Fruit fly (Drosophila melanogaster) whole organism, embryonic: ENCODE results near the gene CG33284.

ENCODE experiments used
- Adf1 ChIP-seq: fragments of 200-800 bp; sonication (Bioruptor generic); IDR thresholded peaks from 2 replicates; pipeline ENCODE4 v1.3.6; 2022; ENCODE audit warnings: missing biosample characterization, missing genetic modification characterization
- Bgb ChIP-seq: fragments of 200-800 bp; sonication (Bioruptor generic); IDR thresholded peaks from 2 replicates; pipeline ENCODE4 v1.3.6; 2022; ENCODE audit warnings: missing biosample characterization, missing genetic modification characterization; ENCODE audit not compliant: partially characterized antibody
- CG10462 ChIP-seq: fragments of 200-800 bp; sonication (Bioruptor generic); optimal IDR thresholded peaks from 2 replicates; lab custom pipeline; 2016; ENCODE audit warnings: missing biosample characterization, missing genetic modification characterization
- CG10565 ChIP-seq: fragments of 200-800 bp; sonication (Bioruptor generic); optimal IDR thresholded peaks from 3 replicates; lab custom pipeline; 2016; ENCODE audit warnings: missing biosample characterization, mild to moderate bottlenecking, missing genetic modification characterization
- CG11696 ChIP-seq: fragments of 200-800 bp; sonication (Bioruptor generic); IDR thresholded peaks from 2 replicates; pipeline ENCODE4 v1.3.6; 2022; ENCODE audit warnings: missing biosample characterization, missing genetic modification characterization
- CG11723 ChIP-seq: fragments of 200-800 bp; sonication (Bioruptor generic); optimal IDR thresholded peaks from 2 replicates; lab custom pipeline; 2017; ENCODE audit warnings: missing biosample characterization, mild to moderate bottlenecking, missing genetic modification characterization
- CG12219 ChIP-seq: fragments of 200-800 bp; sonication (Bioruptor generic); optimal IDR thresholded peaks from 3 replicates; lab custom pipeline; 2018; ENCODE audit warnings: missing biosample characterization, mild to moderate bottlenecking, missing genetic modification characterization
- CG12391 ChIP-seq: fragments of 200-800 bp; sonication (Bioruptor generic); optimal IDR thresholded peaks from 3 replicates; lab custom pipeline; 2018; ENCODE audit warnings: missing biosample characterization, mild to moderate bottlenecking, missing genetic modification characterization, moderate library complexity
- CG14441 ChIP-seq: fragments of 200-800 bp; sonication (Bioruptor generic); IDR thresholded peaks from 2 replicates; pipeline ENCODE4 v1.3.6; 2022; ENCODE audit warnings: missing biosample characterization, missing genetic modification characterization
- CG16863 ChIP-seq: fragments of 200-800 bp; sonication (Bioruptor generic); optimal IDR thresholded peaks from 3 replicates; lab custom pipeline; 2016; ENCODE audit warnings: missing biosample characterization, missing genetic modification characterization
- CG17829 ChIP-seq: fragments of 200-800 bp; optimal IDR thresholded peaks from 2 replicates; lab custom pipeline; 2019; ENCODE audit warnings: missing biosample characterization, mild to moderate bottlenecking, missing genetic modification characterization, moderate library complexity
- CG2875 ChIP-seq: fragments of 200-800 bp; sonication (Bioruptor generic); optimal IDR thresholded peaks from 2 replicates; lab custom pipeline; 2017; ENCODE audit warnings: missing biosample characterization, mild to moderate bottlenecking, missing genetic modification characterization, missing genetic modification reagents
- CG31365 ChIP-seq: fragments of 200-800 bp; sonication (Bioruptor generic); optimal IDR thresholded peaks from 2 replicates; lab custom pipeline; 2018; ENCODE audit warnings: missing biosample characterization, mild to moderate bottlenecking, missing genetic modification characterization
- CG3163 ChIP-seq: fragments of 200-800 bp; sonication (Bioruptor generic); optimal IDR thresholded peaks from 3 replicates; lab custom pipeline; 2016; ENCODE audit warnings: missing biosample characterization, missing genetic modification characterization
- CG33557 ChIP-seq: fragments of 200-800 bp; sonication (Bioruptor generic); optimal IDR thresholded peaks from 2 replicates; lab custom pipeline; 2019; ENCODE audit warnings: missing biosample characterization, mild to moderate bottlenecking, missing genetic modification characterization, moderate library complexity
- CG4328 ChIP-seq: fragments of 200-800 bp; sonication (Bioruptor generic); optimal IDR thresholded peaks from 3 replicates; lab custom pipeline; 2017; ENCODE audit warnings: missing biosample characterization, missing genetic modification reagents, missing genetic modification characterization
- CG6683 ChIP-seq: fragments of 200-800 bp; sonication (Bioruptor generic); optimal IDR thresholded peaks from 2 replicates; lab custom pipeline; 2017; ENCODE audit warnings: missing biosample characterization, mild to moderate bottlenecking, missing genetic modification characterization, missing genetic modification reagents
- CG6765 ChIP-seq: fragments of 200-800 bp; sonication (Bioruptor generic); optimal IDR thresholded peaks from 3 replicates; lab custom pipeline; 2017; ENCODE audit warnings: missing biosample characterization, mild to moderate bottlenecking, missing genetic modification characterization
- CG7839 ChIP-seq: fragments of 200-800 bp; sonication (Bioruptor generic); optimal IDR thresholded peaks from 3 replicates; lab custom pipeline; 2018; ENCODE audit warnings: missing biosample characterization, mild to moderate bottlenecking, missing genetic modification characterization, moderate library complexity
- CG8359 ChIP-seq: fragments of 200-800 bp; sonication (Bioruptor generic); optimal IDR thresholded peaks from 2 replicates; lab custom pipeline; 2017; ENCODE audit warnings: missing biosample characterization, mild to moderate bottlenecking, missing genetic modification characterization, borderline replicate concordance
- Deaf1 ChIP-seq: fragments of 200-800 bp; optimal IDR thresholded peaks from 3 replicates; lab custom pipeline; 2019; ENCODE audit warnings: missing biosample characterization, mild to moderate bottlenecking, missing genetic modification characterization, moderate library complexity
- Drgx ChIP-seq: fragments of 200-800 bp; sonication (Bioruptor generic); IDR thresholded peaks from 2 replicates; pipeline ENCODE4 v1.3.6; 2022; ENCODE audit warnings: missing biosample characterization, missing genetic modification characterization
- E2f2 ChIP-seq: fragments of 200-800 bp; sonication (Bioruptor generic); IDR thresholded peaks from 2 replicates; pipeline ENCODE4 v1.3.6; 2022; ENCODE audit warnings: missing biosample characterization, missing genetic modification characterization
- Fer3 ChIP-seq: fragments of 200-800 bp; sonication (Bioruptor generic); optimal IDR thresholded peaks from 2 replicates; lab custom pipeline; 2018; ENCODE audit warnings: missing biosample characterization, mild to moderate bottlenecking, missing genetic modification characterization, moderate library complexity
- GATAe ChIP-seq: fragments of 200-800 bp; sonication (Bioruptor generic); conservative IDR thresholded peaks from 2 replicates; pipeline ENCODE4 v1.3.6; 2022; ENCODE audit warnings: missing biosample characterization, missing genetic modification characterization
- Hand ChIP-seq: fragments of 200-800 bp; sonication (Bioruptor generic); optimal IDR thresholded peaks from 2 replicates; lab custom pipeline; 2017; ENCODE audit warnings: mild to moderate bottlenecking, missing biosample characterization, missing genetic modification reagents, missing genetic modification characterization
- Hr3 ChIP-seq: fragments of 200-800 bp; sonication (Bioruptor generic); optimal IDR thresholded peaks from 3 replicates; lab custom pipeline; 2016; ENCODE audit warnings: missing biosample characterization, missing genetic modification characterization
- Hsf ChIP-seq: fragments of 200-800 bp; sonication (Bioruptor generic); optimal IDR thresholded peaks from 3 replicates; lab custom pipeline; 2016; ENCODE audit warnings: missing biosample characterization, missing genetic modification characterization
- Kr ChIP-seq: fragments of 200-800 bp; sonication (Bioruptor generic); optimal IDR thresholded peaks from 2 replicates; lab custom pipeline; 2017; ENCODE audit warnings: missing biosample characterization, mild to moderate bottlenecking, missing genetic modification characterization
- Med ChIP-seq: fragments of 200-800 bp; sonication (Bioruptor generic); peaks from one replicate; lab custom pipeline; 2016; ENCODE audit warnings: missing biosample characterization, missing genetic modification characterization, mild to moderate bottlenecking, inconsistent platforms, moderate library complexity
- Nf-YC ChIP-seq: fragments of 200-800 bp; optimal IDR thresholded peaks from 3 replicates; lab custom pipeline; 2019; ENCODE audit warnings: missing biosample characterization, mild to moderate bottlenecking, missing genetic modification characterization, moderate library complexity
- Pdp1 ChIP-seq, 2 experiments: fragments of 200-800 bp; sonication (Bioruptor generic); optimal IDR thresholded peaks; 3 replicates each; lab custom pipeline; 2016; ENCODE audit warnings: missing biosample characterization in 2 of 2, missing genetic modification characterization in 2 of 2, mild to moderate bottlenecking in 1 of 2, moderate library complexity in 1 of 2
- Spps ChIP-seq: fragments of 200-800 bp; sonication (Bioruptor generic); optimal IDR thresholded peaks from 2 replicates; lab custom pipeline; 2018; ENCODE audit warnings: missing biosample characterization, mild to moderate bottlenecking, missing genetic modification characterization
- az2 ChIP-seq: fragments of 200-800 bp; sonication (Bioruptor generic); optimal IDR thresholded peaks from 3 replicates; lab custom pipeline; 2016; ENCODE audit warnings: missing biosample characterization, missing genetic modification characterization
- bigmax ChIP-seq: fragments of 200-800 bp; sonication (Bioruptor generic); optimal IDR thresholded peaks from 2 replicates; lab custom pipeline; 2018; ENCODE audit warnings: missing biosample characterization, mild to moderate bottlenecking, missing genetic modification characterization
- ewg ChIP-seq: fragments of 200-800 bp; sonication (Bioruptor generic); optimal IDR thresholded peaks from 3 replicates; lab custom pipeline; 2017; ENCODE audit warnings: mild to moderate bottlenecking, missing biosample characterization, missing genetic modification reagents, missing genetic modification characterization
- ftz-f1 ChIP-seq: fragments of 200-800 bp; sonication (Bioruptor generic); optimal IDR thresholded peaks from 2 replicates; lab custom pipeline; 2016; ENCODE audit warnings: missing biosample characterization, missing genetic modification characterization
- gem ChIP-seq: fragments of 200-800 bp; sonication (Bioruptor generic); optimal IDR thresholded peaks from 2 replicates; lab custom pipeline; 2019; ENCODE audit warnings: missing biosample characterization, mild to moderate bottlenecking, missing genetic modification characterization, moderate library complexity
- grn ChIP-seq: fragments of 200-800 bp; sonication (Bioruptor generic); optimal IDR thresholded peaks from 3 replicates; lab custom pipeline; 2017; ENCODE audit warnings: missing biosample characterization, missing genetic modification characterization
- gro ChIP-seq: fragments of 200-800 bp; sonication (Bioruptor generic); optimal IDR thresholded peaks from 2 replicates; lab custom pipeline; 2016; ENCODE audit warnings: missing biosample characterization, missing genetic modification characterization
- jigr1 ChIP-seq: fragments of 200-800 bp; sonication (Bioruptor generic); IDR thresholded peaks from 3 replicates; pipeline ENCODE4 v1.3.6; 2022; ENCODE audit warnings: missing biosample characterization, missing genetic modification characterization
- nom ChIP-seq: fragments of 200-800 bp; sonication (Bioruptor generic); optimal IDR thresholded peaks from 2 replicates; lab custom pipeline; 2017; ENCODE audit warnings: missing biosample characterization, missing genetic modification characterization, mild to moderate bottlenecking, moderate library complexity, missing genetic modification reagents
- pan ChIP-seq, 4 experiments: fragments of >200 bp in 3 of 4; fragments of 200-800 bp in 1 of 4; sonication (Bioruptor generic) in 1 of 4; optimal IDR thresholded peaks in 3 of 4; IDR thresholded peaks in 1 of 4; 2 replicates each; pipeline versions ENCODE4 v1.3.6 to Lab custom; 2017 to 2022; ENCODE audit warnings: missing biosample characterization in 2 of 4, missing genetic modification characterization in 2 of 4, mixed read lengths in 1 of 4
- peb ChIP-seq: fragments of 200-800 bp; sonication (Bioruptor generic); IDR thresholded peaks from 2 replicates; pipeline ENCODE4 v1.3.6; 2022; ENCODE audit warnings: missing biosample characterization, missing genetic modification characterization
- rib ChIP-seq: fragments of 200-800 bp; sonication (Bioruptor generic); IDR thresholded peaks from 2 replicates; pipeline ENCODE4 v1.3.6; 2022; ENCODE audit warnings: missing biosample characterization, missing genetic modification characterization
- sr ChIP-seq: fragments of 200-800 bp; sonication (Bioruptor generic); IDR thresholded peaks from 3 replicates; pipeline ENCODE4 v1.3.6; 2022; ENCODE audit warnings: missing biosample characterization, missing genetic modification characterization
- sug ChIP-seq: fragments of 200-800 bp; optimal IDR thresholded peaks from 2 replicates; lab custom pipeline; 2019; ENCODE audit warnings: missing biosample characterization, mild to moderate bottlenecking, missing genetic modification characterization, moderate library complexity
- z ChIP-seq: fragments of 200-800 bp; sonication (Bioruptor generic); IDR thresholded peaks from 3 replicates; pipeline ENCODE4 v1.3.6; 2022; ENCODE audit warnings: missing biosample characterization, missing genetic modification characterization

The CG33284 gene

DNA sequence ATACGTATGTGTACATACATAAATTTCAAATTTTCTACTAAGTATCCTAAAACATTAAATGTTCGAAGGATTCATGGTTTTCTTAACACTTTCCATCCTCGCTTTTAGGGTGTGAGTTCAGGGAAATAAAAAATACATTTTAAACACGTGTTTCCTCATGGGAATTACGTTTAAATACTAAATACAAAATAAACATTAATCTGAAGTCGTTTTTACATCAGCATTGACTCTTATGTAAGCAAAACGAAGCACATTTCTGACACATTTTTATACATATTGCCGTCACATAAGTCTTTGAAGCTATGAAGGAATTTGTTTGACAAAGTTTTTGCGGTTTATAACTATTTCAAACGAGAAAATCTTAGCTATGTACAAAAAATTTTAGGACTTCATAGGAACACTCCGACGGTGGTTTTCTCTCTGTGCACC is 24.5 kb upstream of the CG33284 start:
- no peak for TF ChIP-seq Adf1 (GFP tag; lab: Robert Waterston, UW)
- TF ChIP-seq Drgx (GFP tag; lab: Robert Waterston, UW): 0 out of 2 replicates have a peak, but pooled peaks have one; percentile 2
- peak in 1 of 2 experiments; percentile 46 for TF ChIP-seq Pdp1 (GFP tag; optimal IDR thresholded peaks at IDR 0.05; lab: Kevin White, UChicago)
- no peak for TF ChIP-seq CG7839 (tag; lab: Kevin White, UChicago)

DNA sequence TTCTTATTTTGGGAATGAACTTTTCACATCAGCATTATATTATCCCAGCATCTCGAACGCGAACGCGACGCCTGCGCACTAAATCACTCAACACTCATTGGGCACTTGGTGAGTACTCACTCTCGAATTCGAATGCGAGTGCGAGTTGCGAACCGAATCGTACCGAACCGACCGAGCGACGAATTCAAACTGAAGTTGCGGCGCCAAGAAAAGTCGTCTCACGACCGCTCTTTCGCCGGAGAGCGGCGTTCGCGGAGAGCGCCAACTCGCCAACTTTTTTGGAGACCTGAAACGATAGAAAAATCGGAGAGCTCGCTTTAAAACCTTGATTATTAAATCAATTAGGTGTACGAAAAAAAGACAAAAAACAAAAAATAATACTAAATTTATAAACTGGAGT is 23.6 kb upstream of the CG33284 start:
- TF ChIP-seq Med (GFP tag; lab: Kevin White, UChicago) (peak; percentile 31), CG4328 (GFP tag; lab: Kevin White, UChicago) (no peak), pan (optimal IDR thresholded peaks at IDR 0.05; lab: Kevin White, UChicago) (no peak), pan (GFP tag; optimal IDR thresholded peaks at IDR 0.05 in 1 of 2, IDR thresholded peaks at IDR 0.05 in 1 of 2) (no peak), rib (0 out of 2 replicates have a peak, but pooled peaks have one; percentile 18), gem (tag; lab: Kevin White, UChicago) (no peak), Drgx (GFP tag; lab: Robert Waterston, UW) (no peak), CG7839 (tag; lab: Kevin White, UChicago) (no peak), az2 (GFP tag; lab: Kevin White, UChicago) (no peak), CG11723 (GFP tag; lab: Kevin White, UChicago) (no peak), CG31365 (tag; lab: Kevin White, UChicago) (no peak), z (peak; percentile 61; the same call in 1 of the 3 replicates), CG14441 (GFP tag; lab: Robert Waterston, UW) (no peak), Nf-YC (tag; lab: Kevin White, UChicago) (peak; percentile 24), Spps (no peak), Hsf (GFP tag; lab: Kevin White, UChicago) (no peak), CG2875 (no peak), Deaf1 (peak; percentile 90), CG33557 (no peak), CG3163 (GFP tag; lab: Kevin White, UChicago) (no peak), CG16863 (GFP tag; lab: Kevin White, UChicago) (no peak), GATAe (no peak), CG8359 (GFP tag; lab: Kevin White, UChicago) (no peak), CG10462 (no peak), ftz-f1 (GFP tag; lab: Kevin White, UChicago) (no peak), peb (GFP tag; lab: Robert Waterston, UW) (no peak), CG10565 (GFP tag; lab: Kevin White, UChicago) (no peak), Bgb (GFP tag; lab: Robert Waterston, UW) (0 out of 2 replicates have a peak, but pooled peaks have one; percentile 37), jigr1 (no peak), CG12219 (GFP tag; lab: Kevin White, UChicago) (no peak), gro (GFP tag; lab: Kevin White, UChicago) (peak; percentile 19), CG17829 (tag; lab: Kevin White, UChicago) (no peak), sr (GFP tag; lab: Robert Waterston, UW) (0 out of 3 replicates have a peak, but pooled peaks have one; percentile 29), CG12391 (tag; lab: Kevin White, UChicago) (no peak), sug (tag; lab: Kevin White, UChicago) (no peak), nom (GFP tag; lab: Kevin White, UChicago) (no peak), Hand (no peak), grn (GFP tag; lab: Kevin White, UChicago) (no peak), Fer3 (tag; lab: Kevin White, UChicago) (no peak), ewg (peak; percentile 65), Kr (GFP tag; lab: Kevin White, UChicago) (no peak), E2f2 (peak; percentile 60), bigmax (GFP tag; lab: Kevin White, UChicago) (no peak), Hr3 (no peak), CG11696 (GFP tag; lab: Robert Waterston, UW) (no peak), CG6683 (GFP tag; lab: Kevin White, UChicago) (no peak), CG6765 (GFP tag; lab: Kevin White, UChicago) (no peak)
